Worm (Caenorhabditis elegans) whole organism, midembryonic: ENCODE data around the gene srx-105.

Experiments used
- cog-1 ChIP-seq: sonication (generic microtip); optimal IDR thresholded peaks from 2 replicates; lab custom pipeline; 2016; ENCODE audit warnings: missing genetic modification characterization, missing compliant biosample characterization
- flt-1 ChIP-seq: fragments of 200-800 bp; sonication (Bioruptor generic); IDR thresholded peaks from 2 replicates; pipeline ENCODE4 v1.3.6; 2022; ENCODE audit warnings: missing genetic modification characterization, missing compliant biosample characterization
- ztf-23 ChIP-seq: fragments of 200-800 bp; sonication (Bioruptor generic); IDR thresholded peaks from 2 replicates; pipeline ENCODE4 v1.3.6; 2022; ENCODE audit warnings: missing genetic modification reagents, missing genetic modification characterization, missing compliant biosample characterization

ce11 chrII:3663796-3664195 is 37.4 kb downstream of the srx-105 start, which contains the start of gene F19B10.6:
- TF ChIP-seq flt-1 (GFP tag; lab: Robert Waterston, UW) (no peak), cog-1 (tag; lab: Kevin White, UChicago) (no peak), ztf-23 (GFP tag; lab: Robert Waterston, UW) (no peak)
